Worm (Caenorhabditis elegans) whole organism, mixed stage, embryonic: Measurements from ENCODE around the gene rps-28.

Experiments used
- mab-5 ChIP-seq: fragments of 150-350 bp; optimal IDR thresholded peaks from 2 replicates; lab custom pipeline; 2014; ENCODE audit warnings: missing biosample characterization, missing genetic modification characterization
- nhr-237 ChIP-seq: fragments of 150-350 bp; optimal IDR thresholded peaks from 2 replicates; lab custom pipeline; 2014; ENCODE audit warnings: missing biosample characterization, missing genetic modification characterization
- nhr-28 ChIP-seq: fragments of 150-350 bp; optimal IDR thresholded peaks from 2 replicates; lab custom pipeline; 2014; ENCODE audit warnings: missing biosample characterization, missing genetic modification characterization
- nhr-76 ChIP-seq: sonication (generic microtip); optimal IDR thresholded peaks from 2 replicates; lab custom pipeline; 2017; ENCODE audit warnings: missing biosample characterization, missing genetic modification characterization
- snpc-4 ChIP-seq: fragments of 150-350 bp; optimal IDR thresholded peaks from 2 replicates; lab custom pipeline; 2014; ENCODE audit warnings: missing biosample characterization, missing genetic modification characterization
- ztf-11 ChIP-seq: fragments of 150-350 bp; optimal IDR thresholded peaks from 2 replicates; lab custom pipeline; 2014; ENCODE audit warnings: missing biosample characterization, missing genetic modification characterization

- TF ChIP-seq nhr-237 (tag; lab: Kevin White, UChicago), result peak; percentile 54
- no peak for TF ChIP-seq ztf-11 (tag; lab: Kevin White, UChicago)
- no peak for TF ChIP-seq snpc-4 (tag; lab: Kevin White, UChicago)
- TF ChIP-seq nhr-28 (tag; lab: Kevin White, UChicago), result no peak
- no peak for TF ChIP-seq mab-5 (tag; lab: Kevin White, UChicago)
- TF ChIP-seq nhr-76 (tag; lab: Kevin White, UChicago), result no peak
Measured at ce11 chrIV:1655312-1655711, 4.2 kb upstream of the rps-28 start.
